Fruit fly (Drosophila melanogaster) Kc167 (cell line): ENCODE data around the gene CG31643.

Source experiments
- Myc ChIP-seq: fragments of >200 bp; optimal IDR thresholded peaks from 2 replicates; lab custom pipeline; 2017; ENCODE audit warnings: missing external identifiers
- Sin3A ChIP-seq: fragments of >200 bp; optimal IDR thresholded peaks from 2 replicates; lab custom pipeline; 2018; ENCODE audit warnings: missing external identifiers
- h ChIP-seq: fragments of >200 bp; optimal IDR thresholded peaks from 3 replicates; lab custom pipeline; 2018; ENCODE audit warnings: missing external identifiers
- insv ChIP-seq: fragments of >200 bp; optimal IDR thresholded peaks from 3 replicates; lab custom pipeline; 2018; ENCODE audit warnings: missing external identifiers
- psq ChIP-seq: fragments of >200 bp; optimal IDR thresholded peaks from 2 replicates; lab custom pipeline; 2017; ENCODE audit warnings: missing external identifiers
- ttk ChIP-seq: sonication (Bioruptor generic); optimal IDR thresholded peaks from 2 replicates; lab custom pipeline; 2017; ENCODE audit warnings: missing external identifiers

CG31643 gene

DNA sequence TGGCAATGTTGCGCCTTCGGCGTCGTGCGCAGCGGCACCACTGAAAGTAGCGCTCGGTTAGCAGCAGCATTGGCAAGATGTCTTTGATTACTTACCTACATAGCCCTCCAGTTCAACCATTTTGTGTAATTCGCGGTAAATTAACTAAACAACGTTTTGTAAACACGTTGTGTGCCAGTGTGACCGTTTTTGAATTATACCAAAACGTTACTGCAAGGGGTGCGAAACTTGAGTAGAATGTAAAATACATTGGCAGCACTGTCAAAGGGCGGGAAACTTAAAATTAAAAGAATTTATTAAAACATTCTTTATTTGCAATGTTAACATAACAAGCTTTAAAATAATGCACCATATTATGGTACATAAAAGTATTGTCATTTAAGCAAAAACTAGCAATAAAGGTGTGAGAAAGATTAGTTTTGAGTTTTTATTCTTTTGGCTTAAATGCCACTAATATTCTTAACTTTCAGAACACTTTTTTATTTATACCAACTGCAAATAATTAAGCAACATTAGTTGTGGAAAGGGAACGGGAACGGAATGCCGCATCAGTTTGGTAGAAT lies 13.5 kb upstream of the CG31643 start, which contains the start of gene CG9107:
TSS of gene CG9107 (minus strand) at position 195 of the 563 bp plus-strand sequence.
- TF ChIP-seq h (no peak), Sin3A (no peak), Myc (lab: Kevin White, UChicago) (no peak)

DNA sequence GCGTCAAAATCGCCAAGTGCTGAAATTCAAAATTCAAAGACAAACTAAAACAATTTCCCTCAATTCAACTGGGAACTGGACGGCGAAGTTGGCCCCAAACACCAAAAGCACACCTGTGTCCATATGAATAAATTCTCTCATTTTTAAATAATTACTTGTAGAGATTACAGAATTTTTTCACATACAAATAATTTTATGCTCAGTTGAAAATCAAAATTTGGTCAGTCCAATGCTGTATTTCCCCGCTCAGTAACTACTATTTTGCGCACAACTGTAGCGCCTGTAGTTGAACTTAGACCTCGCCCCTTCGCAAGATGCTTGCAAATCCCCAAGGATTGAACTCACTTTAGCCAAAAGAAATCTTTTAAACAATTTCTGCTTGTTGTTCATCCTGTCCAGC lies 9.2 kb upstream of the CG31643 start:
- TF ChIP-seq h, result no peak
- TF ChIP-seq Sin3A, result no peak
- TF ChIP-seq psq, result no peak
- TF ChIP-seq ttk (lab: Kevin White, UChicago), result no peak
- TF ChIP-seq Myc (lab: Kevin White, UChicago), result no peak
- no peak for TF ChIP-seq insv (lab: Kevin White, UChicago)

DNA sequence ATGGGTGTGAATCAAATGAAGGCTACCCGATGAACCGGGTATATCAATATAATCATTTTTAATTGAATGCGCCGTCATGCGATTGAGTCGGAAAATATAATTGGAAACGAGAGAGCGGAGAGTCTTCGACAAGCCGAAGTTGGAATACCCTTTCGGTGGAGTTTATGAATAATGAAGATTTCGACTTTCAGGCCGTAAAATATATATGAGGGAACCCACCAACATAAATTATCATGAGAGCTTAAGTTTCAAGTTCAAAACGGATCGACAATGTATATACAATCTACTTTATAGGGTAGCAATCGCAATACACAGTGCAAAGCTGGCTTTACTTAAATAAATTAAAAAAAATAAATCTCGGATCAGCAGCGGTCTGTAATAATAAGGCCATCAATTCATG lies 6.1 kb upstream of the CG31643 start:
- TF ChIP-seq psq (no peak), Myc (lab: Kevin White, UChicago) (no peak), ttk (lab: Kevin White, UChicago) (no peak), Sin3A (no peak), insv (lab: Kevin White, UChicago) (no peak), h (no peak)

DNA sequence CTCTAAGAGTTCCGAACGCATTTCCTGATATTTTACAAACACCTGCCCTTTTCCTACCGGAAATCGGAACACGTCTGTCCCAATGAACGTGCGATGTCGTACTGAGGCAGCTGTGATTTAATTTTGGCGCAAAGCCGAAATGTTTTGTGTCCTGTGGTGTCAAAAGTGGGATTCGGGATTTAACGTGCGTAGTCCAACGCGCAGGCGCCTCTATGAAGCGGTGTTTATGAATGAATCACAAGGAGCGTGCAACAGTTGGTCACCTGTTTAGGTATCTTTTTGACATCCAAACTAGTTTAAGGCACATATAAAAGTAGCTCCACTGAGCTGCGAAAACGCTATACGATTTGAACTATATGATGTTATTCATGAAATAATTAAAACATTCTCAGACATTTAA lies 3.6 kb upstream of the CG31643 start, which contains the start of gene CG9109:
TSS of gene CG9109 (minus strand) at position 80 of the 400 bp plus-strand sequence.
- TF ChIP-seq psq (no peak), ttk (lab: Kevin White, UChicago) (no peak)

DNA sequence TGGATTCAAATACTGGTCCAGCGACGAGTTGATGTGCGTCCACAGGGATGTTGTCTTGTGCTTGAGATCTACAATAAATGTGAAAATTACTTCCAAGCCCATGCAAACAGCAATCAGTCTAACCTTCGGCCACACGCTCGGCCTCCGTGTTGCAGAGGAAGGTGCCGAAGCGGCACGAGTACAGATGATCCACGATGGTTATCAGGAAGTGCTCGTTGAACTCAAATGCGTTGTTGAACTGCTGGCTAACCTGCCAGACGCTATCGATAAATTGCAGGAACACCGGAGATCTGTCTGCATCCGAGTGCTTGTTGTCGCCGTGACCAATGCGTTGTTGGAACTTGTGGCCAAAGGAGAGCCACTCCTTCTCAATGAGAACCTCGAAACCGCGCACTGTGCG lies 2.8 kb upstream of the CG31643 start:
- TF ChIP-seq ttk (lab: Kevin White, UChicago), result no peak
- no peak for TF ChIP-seq psq
- no peak for TF ChIP-seq insv (lab: Kevin White, UChicago)
- TF ChIP-seq h, result no peak
- no peak for TF ChIP-seq Myc (lab: Kevin White, UChicago)
- no peak for TF ChIP-seq Sin3A

DNA sequence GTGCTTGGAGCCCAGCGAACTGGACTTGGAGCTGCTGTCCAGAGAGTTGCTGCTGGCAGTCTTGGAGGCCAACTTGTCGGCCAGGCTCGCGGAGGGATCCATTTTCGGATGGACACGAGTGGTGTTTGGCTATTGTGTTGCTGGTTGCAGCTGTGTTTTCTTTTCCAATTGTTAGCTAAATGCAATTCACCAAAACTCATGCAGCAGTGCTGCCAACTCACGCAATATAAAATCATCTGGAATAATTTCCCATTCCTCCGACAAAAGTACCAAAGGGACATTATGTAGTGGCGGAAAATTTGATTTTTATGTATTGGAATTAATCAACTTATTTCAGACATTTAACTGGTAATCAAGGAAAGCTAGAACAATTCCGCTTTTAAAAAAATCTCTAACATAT lies 1.2 kb upstream of the CG31643 start, which contains the start of gene mtm:
TSS of gene mtm (minus strand) at position 306 of the 400 bp plus-strand sequence.
- TF ChIP-seq Sin3A, result no peak
- no peak for TF ChIP-seq Myc (lab: Kevin White, UChicago)
- TF ChIP-seq h, result no peak
- no peak for TF ChIP-seq ttk (lab: Kevin White, UChicago)
- no peak for TF ChIP-seq insv (lab: Kevin White, UChicago)
- TF ChIP-seq psq, result no peak

- TF ChIP-seq Sin3A (no peak), ttk (lab: Kevin White, UChicago) (no peak), h (no peak), psq (no peak), insv (lab: Kevin White, UChicago) (no peak), Myc (lab: Kevin White, UChicago) (no peak)
These were observed 7.6 kb downstream of the CG31643 start for dm6 chr2L:6045484-6045883.

DNA sequence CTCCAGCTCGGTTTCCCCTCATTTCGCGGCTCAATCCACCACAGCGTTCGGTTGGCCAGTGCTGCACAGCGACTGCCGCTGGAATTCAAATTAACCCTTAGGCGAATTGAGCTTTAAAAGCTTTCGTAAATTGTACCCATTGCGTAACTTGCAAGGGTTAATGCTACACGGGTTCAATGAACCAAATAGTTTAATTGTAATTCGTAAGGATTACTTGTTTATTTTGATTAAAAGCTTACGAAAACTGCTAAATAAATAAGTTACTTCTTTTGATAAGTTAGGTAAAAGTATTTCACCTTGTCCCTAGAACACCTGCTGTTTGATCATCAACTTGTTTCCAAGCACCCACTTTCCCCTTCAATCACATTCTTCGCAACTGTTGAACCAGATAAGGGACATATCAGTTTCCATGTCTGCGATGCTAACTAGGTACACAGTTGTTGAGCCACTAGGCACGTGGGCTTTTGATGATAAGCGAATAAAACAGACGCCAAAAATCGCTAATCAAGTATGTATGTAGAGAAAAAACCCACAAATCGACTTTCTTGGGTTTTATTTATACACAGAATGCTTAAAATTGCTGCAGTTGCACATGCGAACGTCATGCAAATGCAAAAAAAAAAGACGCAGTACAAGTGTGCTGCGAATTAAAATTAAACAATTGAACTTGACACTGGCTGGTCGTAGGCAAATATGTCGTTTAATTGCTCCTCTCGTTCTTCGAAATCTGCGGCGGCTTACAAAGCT lies 8.2 kb downstream of the CG31643 start, which contains the start of gene Pfas:
TSS of gene Pfas (minus strand) at position 79 of the 747 bp plus-strand sequence.
- TF ChIP-seq ttk (lab: Kevin White, UChicago) (no peak), Sin3A (no peak), Myc (lab: Kevin White, UChicago) (no peak), psq (no peak), h (no peak), insv (lab: Kevin White, UChicago) (no peak)

dm6 chr2L:6046865-6047264 lies 8.9 kb downstream of the CG31643 start:
- TF ChIP-seq insv (lab: Kevin White, UChicago) (no peak), Sin3A (no peak), h (no peak), psq (no peak), ttk (lab: Kevin White, UChicago) (no peak), Myc (lab: Kevin White, UChicago) (no peak)

DNA sequence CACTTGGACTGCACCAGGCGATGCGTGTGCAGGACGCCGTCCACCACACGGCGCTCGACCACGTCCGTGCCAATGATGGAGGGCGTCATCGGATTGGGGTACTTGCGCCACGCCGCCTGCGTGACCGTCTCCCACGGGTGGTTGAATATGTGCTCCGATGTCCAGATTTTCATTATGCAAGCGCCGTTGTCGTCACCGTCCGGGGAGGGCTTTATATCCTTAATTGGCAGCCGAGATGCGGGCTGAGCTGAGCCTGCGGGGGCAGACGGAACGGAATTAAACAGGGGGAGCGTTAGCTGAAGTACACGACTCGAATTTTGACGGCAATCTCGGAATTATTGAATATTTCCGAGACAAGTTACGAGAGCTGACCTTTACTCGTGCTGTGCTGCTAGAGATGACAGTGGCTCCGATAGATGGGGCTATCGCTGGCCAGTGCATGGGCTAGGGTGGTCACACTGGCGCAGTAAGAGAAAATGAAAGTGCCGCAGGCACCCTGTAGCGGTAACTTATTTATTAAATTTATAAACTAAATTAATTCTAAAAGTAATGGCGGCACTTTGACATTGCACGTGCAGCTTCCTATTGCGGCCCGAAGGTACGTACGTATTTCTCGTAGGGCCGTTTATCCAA lies 9.7 kb downstream of the CG31643 start, which contains the start of gene IPIP:
TSS of gene IPIP (plus strand) at position 475 of the 633 bp plus-strand sequence.
- TF ChIP-seq psq (no peak), h (no peak), Sin3A (no peak), insv (lab: Kevin White, UChicago) (no peak), Myc (lab: Kevin White, UChicago) (no peak), ttk (lab: Kevin White, UChicago) (no peak)

DNA sequence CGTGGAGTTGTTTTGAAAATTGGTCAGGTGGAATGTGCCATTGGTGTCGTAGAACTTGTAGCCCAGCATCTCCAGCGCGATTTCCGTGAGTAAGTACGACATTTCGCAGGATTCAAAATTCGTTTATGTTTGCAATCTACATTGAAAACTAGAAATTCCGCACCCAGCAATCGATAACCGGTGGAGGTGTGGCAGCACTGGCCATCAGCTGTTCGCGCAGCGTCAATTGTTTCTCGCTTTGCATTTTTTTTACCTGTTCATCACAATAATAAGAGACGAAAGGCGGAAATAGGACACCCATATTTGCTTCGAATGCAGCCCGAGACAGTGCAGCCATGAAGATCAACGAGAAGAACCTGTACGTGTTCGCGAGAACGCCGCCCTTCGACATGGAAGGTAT lies 10.6 kb downstream of the CG31643 start, which contains the start of the genes CG34179 and slmo:
TSS of gene CG34179 (minus strand) at position 165 of the 400 bp plus-strand sequence.
TSS of gene slmo (minus strand) at position 165 of the 400 bp plus-strand sequence.
- TF ChIP-seq ttk (lab: Kevin White, UChicago), result no peak
- no peak for TF ChIP-seq Sin3A
- no peak for TF ChIP-seq Myc (lab: Kevin White, UChicago)
- TF ChIP-seq insv (lab: Kevin White, UChicago), result no peak
- TF ChIP-seq h, result no peak
- TF ChIP-seq psq, result no peak

- TF ChIP-seq ttk (lab: Kevin White, UChicago) (no peak), psq (no peak), h (no peak)
These were observed 12.7 kb downstream of the CG31643 start, which contains the start of gene CG9135 for dm6 chr2L:6050575-6050974. Gene CG9135 (plus strand): TSS chr2L:6050800.
